Worm (Caenorhabditis elegans): ENCODE data around the gene F31D4.2.

F31D4.2 gene

ce11 chrV:20838565-20838964 lies 6.8 kb downstream of the F31D4.2 start, which contains the start of gene exos-7:
exos-7 (plus strand) TSS chrV:20838865.
- no peak for TF ChIP-seq unc-62 (GFP tag; optimal IDR thresholded peaks at IDR 0.05)

ce11 chrV:20837765-20838164 lies 7.6 kb downstream of the F31D4.2 start, which contains the start of gene mrps-12:
mrps-12 (plus strand) TSS chrV:20838080.
- TF ChIP-seq unc-62 (GFP tag; optimal IDR thresholded peaks at IDR 0.05), result no peak

- TF ChIP-seq unc-62 (GFP tag; optimal IDR thresholded peaks at IDR 0.05), result no peak
Observed at ce11 chrV:20832554-20832963, 12.8 kb downstream of the F31D4.2 start.

ce11 chrV:20831867-20832266 lies 13.5 kb downstream of the F31D4.2 start:
- TF ChIP-seq unc-62 (GFP tag; optimal IDR thresholded peaks at IDR 0.05), result no peak

ce11 chrV:20830409-20830808 lies 14.9 kb downstream of the F31D4.2 start:
- no peak for TF ChIP-seq unc-62 (GFP tag; optimal IDR thresholded peaks at IDR 0.05)

- no peak for TF ChIP-seq unc-62 (GFP tag; optimal IDR thresholded peaks at IDR 0.05)
Observed at ce11 chrV:20829511-20829910, 15.8 kb downstream of the F31D4.2 start, which contains the start of gene num-1. num-1 (plus strand) TSS chrV:20829811.

- no peak for TF ChIP-seq unc-62 (GFP tag; optimal IDR thresholded peaks at IDR 0.05)
Observed at ce11 chrV:20828820-20829219, 16.5 kb downstream of the F31D4.2 start, which contains the start of gene sbt-1. sbt-1 (minus strand) TSS chrV:20828881.

- TF ChIP-seq unc-62 (GFP tag; optimal IDR thresholded peaks at IDR 0.05), result no peak
Observed at ce11 chrV:20826618-20827017, 18.7 kb downstream of the F31D4.2 start.

ce11 chrV:20824962-20825609 lies 20.3 kb downstream of the F31D4.2 start, which contains the start of the genes gcy-22 and grl-14:
gcy-22 (minus strand) TSS chrV:20825062.
grl-14 (plus strand) TSS chrV:20825559.
- TF ChIP-seq unc-62 (GFP tag; optimal IDR thresholded peaks at IDR 0.05), result no peak

- no peak for TF ChIP-seq unc-62 (GFP tag; optimal IDR thresholded peaks at IDR 0.05)
Observed at ce11 chrV:20820033-20820432, 25.3 kb downstream of the F31D4.2 start, which contains the start of gene T03D8.6. T03D8.6 (minus strand) TSS chrV:20820330.

- no peak for TF ChIP-seq unc-62 (GFP tag; optimal IDR thresholded peaks at IDR 0.05)
Observed at ce11 chrV:20815842-20816241, 29.5 kb downstream of the F31D4.2 start, which contains the start of gene sshk-1. sshk-1 (plus strand) TSS chrV:20816142.

ce11 chrV:20814424-20814823 lies 30.9 kb downstream of the F31D4.2 start, which contains the start of gene Y44A6D.7:
Y44A6D.7 (plus strand) TSS chrV:20814724.
- TF ChIP-seq unc-62 (GFP tag; optimal IDR thresholded peaks at IDR 0.05), result no peak

- TF ChIP-seq unc-62 (GFP tag; optimal IDR thresholded peaks at IDR 0.05), result no peak
Observed at ce11 chrV:20813646-20814045, 31.7 kb downstream of the F31D4.2 start.

ce11 chrV:20807038-20807437 lies 38.3 kb downstream of the F31D4.2 start, which contains the start of gene Y44A6D.6:
Y44A6D.6 (plus strand) TSS chrV:20807338.
- TF ChIP-seq unc-62 (GFP tag; optimal IDR thresholded peaks at IDR 0.05), result no peak

ce11 chrV:20802906-20803305 lies 42.4 kb downstream of the F31D4.2 start, which contains the start of gene Y44A6D.5:
Y44A6D.5 (minus strand) TSS chrV:20803006.
- TF ChIP-seq unc-62 (GFP tag; optimal IDR thresholded peaks at IDR 0.05), result no peak

ce11 chrV:20797918-20798317 lies 47.4 kb downstream of the F31D4.2 start, which contains the start of gene sdf-9:
sdf-9 (plus strand) TSS chrV:20798218.
- no peak for TF ChIP-seq unc-62 (GFP tag; optimal IDR thresholded peaks at IDR 0.05)

- TF ChIP-seq unc-62 (GFP tag; optimal IDR thresholded peaks at IDR 0.05), result no peak
Observed at ce11 chrV:20793761-20794160, 51.6 kb downstream of the F31D4.2 start.
